Worm (Caenorhabditis elegans): ENCODE results near the gene asp-16.

The asp-16 gene

DNA sequence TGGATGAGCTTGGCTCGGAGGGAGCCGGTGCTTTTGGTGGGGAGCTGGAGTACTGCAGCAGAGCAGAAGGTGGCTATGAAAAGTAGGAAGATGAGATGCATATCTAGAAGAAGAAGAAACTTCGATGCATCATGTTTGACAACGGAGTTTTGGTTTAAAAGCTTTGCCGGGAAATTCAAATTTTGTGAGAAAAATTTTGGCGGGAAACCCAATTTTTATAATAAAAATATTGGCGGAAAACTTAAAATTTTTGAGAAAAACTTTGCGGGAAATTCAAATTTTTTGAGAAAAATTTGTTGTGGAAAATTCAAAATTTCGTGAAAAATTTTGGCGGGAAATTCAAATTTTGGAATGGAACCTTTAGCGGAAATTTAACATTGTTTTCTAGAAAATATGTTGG, 2.3 kb upstream of the asp-16 start, which contains the start of gene asp-15:
Gene asp-15, minus strand, starts transcription at position 101 of the 400 bp plus-strand sequence.
- TF ChIP-seq mls-2 (tag; optimal IDR thresholded peaks at IDR 0.05): no peak
- no peak for TF ChIP-seq snpc-4 (tag; optimal IDR thresholded peaks at IDR 0.05)
- no peak for TF ChIP-seq lin-13 (tag; optimal IDR thresholded peaks at IDR 0.05)
- no peak for TF ChIP-seq sem-2 (GFP tag; optimal IDR thresholded peaks at IDR 0.05)
- no peak for TF ChIP-seq nhr-28 (tag; optimal IDR thresholded peaks at IDR 0.05)
- no peak for TF ChIP-seq unc-39 (tag; optimal IDR thresholded peaks at IDR 0.05)
- no peak for TF ChIP-seq bed-3 (GFP tag; optimal IDR thresholded peaks at IDR 0.05)
- no peak for TF ChIP-seq hlh-1 (tag; optimal IDR thresholded peaks at IDR 0.05)
- TF ChIP-seq drap-1 (GFP tag; optimal IDR thresholded peaks at IDR 0.05): no peak
- no peak for TF ChIP-seq pha-4 (tag; optimal IDR thresholded peaks at IDR 0.05)
- TF ChIP-seq nhr-2 (tag; optimal IDR thresholded peaks at IDR 0.05): no peak
- no peak for TF ChIP-seq ces-1 (GFP tag; optimal IDR thresholded peaks at IDR 0.05)
- no peak for TF ChIP-seq lsy-2 (tag; optimal IDR thresholded peaks at IDR 0.05)
- TF ChIP-seq ztf-11 (tag; optimal IDR thresholded peaks at IDR 0.05): no peak
- no peak for TF ChIP-seq nhr-12 (tag; optimal IDR thresholded peaks at IDR 0.05)
- no peak for TF ChIP-seq blmp-1 (tag; optimal IDR thresholded peaks at IDR 0.05)
- TF ChIP-seq sptf-1 (tag; optimal IDR thresholded peaks at IDR 0.05): no peak

- TF ChIP-seq hlh-1 (tag; optimal IDR thresholded peaks at IDR 0.05): no peak
- TF ChIP-seq unc-120 (tag; optimal IDR thresholded peaks at IDR 0.05; ENCODE audit: poor library complexity, severe bottlenecking): no peak
- TF ChIP-seq cnd-1 (tag; optimal IDR thresholded peaks at IDR 0.05): no peak
- TF ChIP-seq unc-39 (tag; optimal IDR thresholded peaks at IDR 0.05): no peak
Measured at ce11 chrV:19037222-19037621, 5.2 kb downstream of the asp-16 start, which contains the start of gene asp-17. Gene asp-17, minus strand, starts transcription at chrV:19037322.

DNA sequence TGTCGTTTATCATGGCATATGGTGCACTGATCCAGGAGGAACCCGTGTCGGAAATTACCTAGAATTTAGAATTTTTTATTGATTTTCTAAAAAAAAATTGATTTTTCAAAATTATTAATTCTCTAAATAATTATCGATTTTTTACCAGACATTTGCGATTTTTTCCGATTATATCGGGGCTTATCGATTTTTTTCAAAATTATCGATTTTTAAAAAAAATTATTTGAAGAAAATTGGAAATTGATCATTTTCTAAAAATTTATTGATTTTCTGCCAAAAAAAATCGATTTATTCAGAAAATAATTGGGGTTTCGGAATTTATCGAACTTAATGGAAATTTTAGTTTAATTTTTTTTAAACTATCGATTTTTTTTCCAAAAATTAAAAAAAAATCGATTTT, 6.3 kb downstream of the asp-16 start:
- no peak for TF ChIP-seq ham-2 (GFP tag; optimal IDR thresholded peaks at IDR 0.05)
- no peak for TF ChIP-seq nhr-237 (tag; optimal IDR thresholded peaks at IDR 0.05)
- no peak for TF ChIP-seq snpc-4 (tag; optimal IDR thresholded peaks at IDR 0.05)
- TF ChIP-seq drap-1 (GFP tag; optimal IDR thresholded peaks at IDR 0.05): no peak
- TF ChIP-seq ceh-39 (tag; optimal IDR thresholded peaks at IDR 0.05): no peak
- TF ChIP-seq unc-62 (GFP tag; optimal IDR thresholded peaks at IDR 0.05): no peak
- TF ChIP-seq nhr-2 (tag; optimal IDR thresholded peaks at IDR 0.05): no peak
- no peak for TF ChIP-seq hlh-1 (tag; optimal IDR thresholded peaks at IDR 0.05)
- TF ChIP-seq blmp-1 (tag; optimal IDR thresholded peaks at IDR 0.05): no peak
- no peak for TF ChIP-seq flh-1 (GFP tag; optimal IDR thresholded peaks at IDR 0.05)
- no peak for TF ChIP-seq elt-3 (tag; optimal IDR thresholded peaks at IDR 0.05)
- TF ChIP-seq ztf-11 (tag; optimal IDR thresholded peaks at IDR 0.05): no peak
- no peak for TF ChIP-seq nhr-76 (tag; optimal IDR thresholded peaks at IDR 0.05)
- TF ChIP-seq mls-2 (tag; optimal IDR thresholded peaks at IDR 0.05): no peak
- TF ChIP-seq nhr-12 (tag; optimal IDR thresholded peaks at IDR 0.05): no peak

- TF ChIP-seq ztf-11 (tag; optimal IDR thresholded peaks at IDR 0.05) (no peak), blmp-1 (tag; optimal IDR thresholded peaks at IDR 0.05) (no peak), flh-1 (GFP tag; optimal IDR thresholded peaks at IDR 0.05) (no peak), bed-3 (GFP tag; optimal IDR thresholded peaks at IDR 0.05) (no peak), ceh-39 (tag; optimal IDR thresholded peaks at IDR 0.05) (no peak), snpc-4 (tag; optimal IDR thresholded peaks at IDR 0.05) (no peak), cnd-1 (tag; optimal IDR thresholded peaks at IDR 0.05) (no peak), nhr-76 (tag; optimal IDR thresholded peaks at IDR 0.05) (no peak), mls-2 (tag; optimal IDR thresholded peaks at IDR 0.05) (no peak), unc-120 (tag; optimal IDR thresholded peaks at IDR 0.05; ENCODE audit: poor library complexity, severe bottlenecking) (no peak), hlh-1 (tag; optimal IDR thresholded peaks at IDR 0.05) (no peak)
Measured at ce11 chrV:19031456-19031855, 10.9 kb downstream of the asp-16 start, which contains the start of gene Y39B6A.27. Gene Y39B6A.27, plus strand, starts transcription at chrV:19031756.

ce11 chrV:19027338-19027737, 15.1 kb downstream of the asp-16 start:
- TF ChIP-seq cnd-1 (tag; optimal IDR thresholded peaks at IDR 0.05) (no peak), ham-2 (GFP tag; optimal IDR thresholded peaks at IDR 0.05) (no peak), lin-13 (tag; optimal IDR thresholded peaks at IDR 0.05) (no peak), nhr-12 (tag; optimal IDR thresholded peaks at IDR 0.05) (no peak), unc-120 (tag; optimal IDR thresholded peaks at IDR 0.05; ENCODE audit: poor library complexity, severe bottlenecking) (no peak), nhr-28 (tag; optimal IDR thresholded peaks at IDR 0.05) (no peak), M03D4.4 (tag; optimal IDR thresholded peaks at IDR 0.05) (no peak)

ce11 chrV:19026163-19026562, 16.2 kb downstream of the asp-16 start, which contains the start of gene Y39B6A.25:
Gene Y39B6A.25, plus strand, starts transcription at chrV:19026463.
- no peak for TF ChIP-seq mls-2 (tag; optimal IDR thresholded peaks at IDR 0.05)
- TF ChIP-seq snpc-4 (tag; optimal IDR thresholded peaks at IDR 0.05): no peak

Data from whole organism, mixed stage, embryonic.